Fruit fly (Drosophila melanogaster) whole organism, embryonic: Measurements from ENCODE around the gene nSMase.

Experiments used
- Antp ChIP-seq: fragments of 200-800 bp; sonication (Bioruptor generic); optimal IDR thresholded peaks from 3 replicates; lab custom pipeline; 2016; ENCODE audit warnings: missing biosample characterization, missing genetic modification characterization
- B-H1 ChIP-seq: fragments of 200-800 bp; sonication (Bioruptor generic); IDR thresholded peaks from 3 replicates; pipeline ENCODE4 v1.3.6; 2022; ENCODE audit warnings: missing biosample characterization, missing genetic modification characterization
- BEAF-32 ChIP-seq: fragments of 200-800 bp; sonication (Bioruptor generic); optimal IDR thresholded peaks from 3 replicates; lab custom pipeline; 2017; ENCODE audit warnings: missing biosample characterization, missing genetic modification characterization, mild to moderate bottlenecking, moderate library complexity, missing genetic modification reagents
- Blimp-1 ChIP-seq: fragments of 200-800 bp; sonication (Bioruptor generic); optimal IDR thresholded peaks from 3 replicates; lab custom pipeline; 2018; ENCODE audit warnings: missing biosample characterization, missing genetic modification characterization, mild to moderate bottlenecking, moderate library complexity, missing genetic modification reagents
- CG10543 ChIP-seq: fragments of 200-800 bp; sonication (Bioruptor generic); optimal IDR thresholded peaks from 3 replicates; lab custom pipeline; 2017; ENCODE audit warnings: missing biosample characterization, mild to moderate bottlenecking, missing genetic modification characterization, moderate library complexity
- CG10979 ChIP-seq: fragments of 200-800 bp; sonication (Bioruptor generic); optimal IDR thresholded peaks from 2 replicates; lab custom pipeline; 2018; ENCODE audit warnings: missing biosample characterization, mild to moderate bottlenecking, missing genetic modification characterization, moderate library complexity
- CG11085 ChIP-seq: fragments of 200-800 bp; sonication (Bioruptor generic); IDR thresholded peaks from 2 replicates; pipeline ENCODE4 v1.3.6; 2022; ENCODE audit warnings: missing biosample characterization, missing genetic modification characterization
- CG11398 ChIP-seq: fragments of 200-800 bp; sonication (Bioruptor generic); optimal IDR thresholded peaks from 2 replicates; lab custom pipeline; 2016; ENCODE audit warnings: missing biosample characterization, missing genetic modification characterization
- CG11723 ChIP-seq: fragments of 200-800 bp; sonication (Bioruptor generic); optimal IDR thresholded peaks from 2 replicates; lab custom pipeline; 2017; ENCODE audit warnings: missing biosample characterization, mild to moderate bottlenecking, missing genetic modification characterization
- CG12299 ChIP-seq: fragments of 200-800 bp; sonication (Bioruptor generic); optimal IDR thresholded peaks from 2 replicates; lab custom pipeline; 2018; ENCODE audit warnings: missing biosample characterization, mild to moderate bottlenecking, missing genetic modification characterization
- CG14667 ChIP-seq: fragments of 200-800 bp; sonication (Bioruptor generic); IDR thresholded peaks from 2 replicates; pipeline ENCODE4 v1.3.6; 2022; ENCODE audit warnings: missing biosample characterization, missing genetic modification characterization
- CG14710 ChIP-seq: fragments of 200-800 bp; sonication (Bioruptor generic); optimal IDR thresholded peaks from 3 replicates; lab custom pipeline; 2019; ENCODE audit warnings: missing biosample characterization, mild to moderate bottlenecking, missing genetic modification characterization, moderate library complexity
- CG15011 ChIP-seq: fragments of 200-800 bp; sonication (Bioruptor generic); optimal IDR thresholded peaks from 3 replicates; lab custom pipeline; 2018; ENCODE audit warnings: missing biosample characterization, mild to moderate bottlenecking, missing genetic modification characterization
- CG17328 ChIP-seq: fragments of 200-800 bp; sonication (Bioruptor generic); IDR thresholded peaks from 2 replicates; pipeline ENCODE4 v1.3.6; 2022; ENCODE audit warnings: missing biosample characterization, missing genetic modification characterization
- CG1792 ChIP-seq: fragments of 200-800 bp; sonication (Bioruptor generic); optimal IDR thresholded peaks from 2 replicates; lab custom pipeline; 2016; ENCODE audit warnings: missing biosample characterization, missing genetic modification characterization
- CG18011 ChIP-seq: fragments of 200-800 bp; sonication (Bioruptor generic); optimal IDR thresholded peaks from 2 replicates; lab custom pipeline; 2017; ENCODE audit warnings: missing biosample characterization, missing genetic modification characterization, mild to moderate bottlenecking, moderate library complexity, missing genotype
- CG31224 ChIP-seq: fragments of 200-800 bp; sonication (Bioruptor generic); IDR thresholded peaks from 2 replicates; pipeline ENCODE4 v1.3.6; 2022; ENCODE audit warnings: missing biosample characterization, missing genetic modification characterization
- CG3726 ChIP-seq: fragments of 200-800 bp; sonication (Bioruptor generic); IDR thresholded peaks from 3 replicates; pipeline ENCODE4, ENCODE4 v1.3.6; 2022; ENCODE audit warnings: missing biosample characterization, missing genetic modification characterization
- CG3838 ChIP-seq: fragments of 200-800 bp; sonication (Bioruptor generic); optimal IDR thresholded peaks from 3 replicates; lab custom pipeline; 2016; ENCODE audit warnings: missing biosample characterization, missing genetic modification characterization
- CG4328 ChIP-seq: fragments of 200-800 bp; sonication (Bioruptor generic); optimal IDR thresholded peaks from 3 replicates; lab custom pipeline; 2017; ENCODE audit warnings: missing biosample characterization, missing genetic modification reagents, missing genetic modification characterization
- CG4617 ChIP-seq: fragments of 200-800 bp; sonication (Bioruptor generic); optimal IDR thresholded peaks from 3 replicates; lab custom pipeline; 2016; ENCODE audit warnings: missing biosample characterization, missing genetic modification characterization, borderline replicate concordance
- CG6654 ChIP-seq: fragments of 200-800 bp; sonication (Bioruptor generic); optimal IDR thresholded peaks from 2 replicates; lab custom pipeline; 2017; ENCODE audit warnings: missing biosample characterization, mild to moderate bottlenecking, missing genetic modification characterization
- CG6791 ChIP-seq: fragments of 200-800 bp; sonication (Bioruptor generic); IDR thresholded peaks from 3 replicates; pipeline ENCODE4 v1.3.6; 2022; ENCODE audit warnings: missing biosample characterization, missing genetic modification characterization; ENCODE audit not compliant: partially characterized antibody
- CG7987 ChIP-seq: fragments of 200-800 bp; sonication (Bioruptor generic); optimal IDR thresholded peaks from 2 replicates; lab custom pipeline; 2018; ENCODE audit warnings: missing biosample characterization, mild to moderate bottlenecking, missing genetic modification characterization, moderate library complexity
- CHES-1-like ChIP-seq: fragments of 200-800 bp; sonication (Bioruptor generic); optimal IDR thresholded peaks from 2 replicates; lab custom pipeline; 2016; ENCODE audit warnings: missing biosample characterization, missing genetic modification characterization
- Dfd ChIP-seq, 2 experiments: fragments of >200 bp; optimal IDR thresholded peaks; 2 replicates each; lab custom pipeline; 2017; ENCODE audit warnings: missing biosample characterization in 2 of 2, missing genetic modification characterization in 2 of 2
- Dref ChIP-seq: fragments of 200-800 bp; sonication (Bioruptor generic); IDR thresholded peaks from 2 replicates; pipeline ENCODE4 v1.3.6; 2022; ENCODE audit warnings: missing biosample characterization, missing genetic modification characterization
- Fer3 ChIP-seq: fragments of 200-800 bp; sonication (Bioruptor generic); optimal IDR thresholded peaks from 2 replicates; lab custom pipeline; 2018; ENCODE audit warnings: missing biosample characterization, mild to moderate bottlenecking, missing genetic modification characterization, moderate library complexity
- H15 ChIP-seq: fragments of 200-800 bp; sonication (Bioruptor generic); IDR thresholded peaks from 3 replicates; pipeline ENCODE4 v1.3.6; 2022; ENCODE audit warnings: missing biosample characterization, missing genetic modification characterization
- Neu2 ChIP-seq: fragments of 200-800 bp; sonication (Bioruptor generic); optimal IDR thresholded peaks from 3 replicates; lab custom pipeline; 2016; ENCODE audit warnings: missing biosample characterization, missing genetic modification characterization, borderline replicate concordance
- Nf-YB ChIP-seq: fragments of 200-800 bp; sonication (Bioruptor generic); optimal IDR thresholded peaks from 3 replicates; lab custom pipeline; 2019; ENCODE audit warnings: missing biosample characterization, mild to moderate bottlenecking, missing genetic modification characterization, moderate library complexity
- Nf-YC ChIP-seq: fragments of 200-800 bp; optimal IDR thresholded peaks from 3 replicates; lab custom pipeline; 2019; ENCODE audit warnings: missing biosample characterization, mild to moderate bottlenecking, missing genetic modification characterization, moderate library complexity
- Sox102F ChIP-seq: fragments of 200-800 bp; sonication (Bioruptor generic); optimal IDR thresholded peaks from 2 replicates; lab custom pipeline; 2018; ENCODE audit warnings: missing biosample characterization, mild to moderate bottlenecking, missing genetic modification characterization, moderate library complexity
- Xbp1 ChIP-seq: fragments of 200-800 bp; sonication (Bioruptor generic); optimal IDR thresholded peaks from 3 replicates; lab custom pipeline; 2016; ENCODE audit warnings: missing biosample characterization, mild to moderate bottlenecking, missing genetic modification characterization
- aop ChIP-seq: fragments of 200-800 bp; sonication (Bioruptor generic); IDR thresholded peaks from 2 replicates; pipeline ENCODE4 v1.3.6; 2022; ENCODE audit warnings: missing biosample characterization, missing genetic modification characterization
- ap ChIP-seq: fragments of 200-800 bp; sonication (Bioruptor generic); IDR thresholded peaks from 2 replicates; pipeline ENCODE4 v1.3.6; 2022; ENCODE audit warnings: missing biosample characterization, missing genetic modification characterization
- br ChIP-seq: fragments of >200 bp; optimal IDR thresholded peaks from 2 replicates; lab custom pipeline; 2017
- btn ChIP-seq: fragments of 200-800 bp; sonication (Bioruptor generic); optimal IDR thresholded peaks from 2 replicates; lab custom pipeline; 2016; ENCODE audit warnings: missing biosample characterization, missing genetic modification characterization
- eyg ChIP-seq: fragments of 200-800 bp; sonication (Bioruptor generic); optimal IDR thresholded peaks from 3 replicates; lab custom pipeline; 2016; ENCODE audit warnings: missing biosample characterization, missing genetic modification characterization
- fd64A ChIP-seq: fragments of 200-800 bp; sonication (Bioruptor generic); optimal IDR thresholded peaks from 3 replicates; lab custom pipeline; 2018; ENCODE audit warnings: missing biosample characterization, mild to moderate bottlenecking, missing genetic modification characterization
- gfzf ChIP-seq: fragments of 200-800 bp; sonication (Bioruptor generic); optimal IDR thresholded peaks from 2 replicates; lab custom pipeline; 2016; ENCODE audit warnings: missing biosample characterization, mild to moderate bottlenecking, missing genetic modification characterization, moderate library complexity
- jigr1 ChIP-seq: fragments of 200-800 bp; sonication (Bioruptor generic); IDR thresholded peaks from 3 replicates; pipeline ENCODE4 v1.3.6; 2022; ENCODE audit warnings: missing biosample characterization, missing genetic modification characterization
- kni ChIP-seq: fragments of 200-800 bp; sonication (Bioruptor generic); optimal IDR thresholded peaks from 3 replicates; lab custom pipeline; 2017; ENCODE audit warnings: mild to moderate bottlenecking, missing biosample characterization, missing genetic modification reagents, missing genetic modification characterization
- mld ChIP-seq: fragments of 200-800 bp; sonication (Bioruptor generic); IDR thresholded peaks from 3 replicates; pipeline ENCODE4 v1.3.6; 2022; ENCODE audit warnings: missing biosample characterization, missing genetic modification characterization; ENCODE audit not compliant: partially characterized antibody
- onecut ChIP-seq: fragments of 200-800 bp; sonication (Bioruptor generic); IDR thresholded peaks from 2 replicates; pipeline ENCODE4 v1.3.6; 2022; ENCODE audit warnings: missing biosample characterization, missing genetic modification characterization
- salm ChIP-seq: fragments of 200-800 bp; sonication (Bioruptor generic); optimal IDR thresholded peaks from 2 replicates; lab custom pipeline; 2018; ENCODE audit warnings: missing biosample characterization, mild to moderate bottlenecking, missing genetic modification characterization
- tup ChIP-seq: fragments of 200-800 bp; sonication (Bioruptor generic); optimal IDR thresholded peaks from 2 replicates; lab custom pipeline; 2016; ENCODE audit warnings: missing biosample characterization, mild to moderate bottlenecking, missing genetic modification characterization, moderate library complexity
- wor ChIP-seq: fragments of 200-800 bp; sonication (Bioruptor generic); IDR thresholded peaks from 2 replicates; pipeline ENCODE4 v1.3.6; 2022; ENCODE audit warnings: missing biosample characterization, missing genetic modification characterization
- z ChIP-seq: fragments of 200-800 bp; sonication (Bioruptor generic); IDR thresholded peaks from 3 replicates; pipeline ENCODE4 v1.3.6; 2022; ENCODE audit warnings: missing biosample characterization, missing genetic modification characterization
- zfh2 ChIP-seq: fragments of 200-800 bp; sonication (Bioruptor generic); optimal IDR thresholded peaks from 2 replicates; lab custom pipeline; 2016; ENCODE audit warnings: missing biosample characterization, missing genetic modification characterization

Gene nSMase

dm6 chr3L:3239033-3239752 lies 20.2 kb downstream of the nSMase start, which contains the start of gene CG17746 (continued):
- peak; percentile 48 for TF ChIP-seq BEAF-32
- TF ChIP-seq CG7987 (GFP tag; lab: Kevin White, UChicago): peak; percentile 58
- TF ChIP-seq aop (GFP tag; lab: Robert Waterston, UW): no peak
- TF ChIP-seq fd64A (GFP tag; lab: Kevin White, UChicago): no peak
- no peak for TF ChIP-seq CG17328 (GFP tag; lab: Robert Waterston, UW)
- peak; percentile 16 for TF ChIP-seq CG1792 (GFP tag; lab: Kevin White, UChicago)
- no peak for TF ChIP-seq CG15011 (GFP tag; lab: Kevin White, UChicago)
- TF ChIP-seq Sox102F (GFP tag; lab: Kevin White, UChicago): no peak
- no peak for TF ChIP-seq wor (GFP tag; lab: Robert Waterston, UW)
- TF ChIP-seq z (GFP tag; lab: Robert Waterston, UW): no peak
- peak; percentile 34 for TF ChIP-seq Antp (GFP tag; lab: Kevin White, UChicago)
- no peak for TF ChIP-seq CG31224 (GFP tag; lab: Robert Waterston, UW)
- no peak for TF ChIP-seq CG14667
- no peak for TF ChIP-seq B-H1 (GFP tag; lab: Robert Waterston, UW)
- TF ChIP-seq salm (tag; lab: Kevin White, UChicago): no peak
- no peak for TF ChIP-seq CG3726
- TF ChIP-seq mld (GFP tag; lab: Robert Waterston, UW): no peak
- TF ChIP-seq gfzf (GFP tag; lab: Kevin White, UChicago): peak; percentile 99
- TF ChIP-seq eyg: no peak
- no peak for TF ChIP-seq Nf-YB (GFP tag; lab: Kevin White, UChicago)
- TF ChIP-seq H15 (GFP tag; lab: Robert Waterston, UW): no peak
- peak; percentile 4 for TF ChIP-seq CG11398 (GFP tag; lab: Kevin White, UChicago)
- TF ChIP-seq Dfd (GFP tag; optimal IDR thresholded peaks at IDR 0.05; lab: Kevin White, UChicago): no peak
- no peak for TF ChIP-seq btn (GFP tag; lab: Kevin White, UChicago)
- TF ChIP-seq CG10543 (GFP tag; lab: Kevin White, UChicago): peak; percentile 37
- no peak for TF ChIP-seq jigr1 (GFP tag; lab: Robert Waterston, UW)
- TF ChIP-seq onecut (GFP tag; lab: Robert Waterston, UW): 0 out of 2 replicates have a peak, but pooled peaks have one; percentile 6
- peak; percentile 54 for TF ChIP-seq zfh2
- TF ChIP-seq CG18011 (GFP tag; lab: Kevin White, UChicago): no peak
- TF ChIP-seq br: no peak
- peak; percentile 67 for TF ChIP-seq CG6791 (GFP tag; lab: Robert Waterston, UW)
- TF ChIP-seq tup: no peak
- TF ChIP-seq Fer3 (tag; lab: Kevin White, UChicago): no peak
- TF ChIP-seq CHES-1-like (GFP tag; lab: Kevin White, UChicago): peak; percentile 79
- no peak for TF ChIP-seq CG12299 (tag; lab: Kevin White, UChicago)
- TF ChIP-seq CG14710 (tag; lab: Kevin White, UChicago): peak; percentile 72
- no peak for TF ChIP-seq Blimp-1 (GFP tag; lab: Kevin White, UChicago)
- no peak for TF ChIP-seq ap (GFP tag; lab: Robert Waterston, UW)
- TF ChIP-seq CG10979 (tag; lab: Kevin White, UChicago): no peak
- TF ChIP-seq Neu2: no peak
- TF ChIP-seq CG11085 (GFP tag; lab: Robert Waterston, UW): no peak
- TF ChIP-seq CG3838 (GFP tag; lab: Kevin White, UChicago): no peak
- TF ChIP-seq kni (GFP tag; lab: Kevin White, UChicago): no peak
- TF ChIP-seq Nf-YC (tag; lab: Kevin White, UChicago): peak; percentile 40
- no peak for TF ChIP-seq CG6654 (GFP tag; lab: Kevin White, UChicago)
- peak; percentile 45; the same call in 1 of the 2 replicates for TF ChIP-seq Dref (GFP tag; lab: Robert Waterston, UW)
- peak; percentile 38 for TF ChIP-seq Xbp1
- TF ChIP-seq CG11723 (GFP tag; lab: Kevin White, UChicago): no peak
- peak; percentile 91 for TF ChIP-seq CG4617 (GFP tag; lab: Kevin White, UChicago)
- no peak for TF ChIP-seq CG4328
